Fruit fly (Drosophila melanogaster) whole organism, embryonic: ENCODE results near the gene Sgf11.

Experiments used
- BEAF-32 ChIP-seq: fragments of 200-800 bp; sonication (Bioruptor generic); optimal IDR thresholded peaks from 3 replicates; lab custom pipeline; 2017; ENCODE audit warnings: missing biosample characterization, missing genetic modification characterization, mild to moderate bottlenecking, moderate library complexity, missing genetic modification reagents
- CG10267 ChIP-seq: fragments of 200-800 bp; sonication (Bioruptor generic); optimal IDR thresholded peaks from 2 replicates; lab custom pipeline; 2018; ENCODE audit warnings: missing biosample characterization, mild to moderate bottlenecking, missing genetic modification characterization, moderate library complexity
- CG10431 ChIP-seq: fragments of 200-800 bp; sonication (Bioruptor generic); optimal IDR thresholded peaks from 3 replicates; lab custom pipeline; 2018; ENCODE audit warnings: missing biosample characterization, mild to moderate bottlenecking, missing genetic modification characterization
- CG12155 ChIP-seq: fragments of 200-800 bp; sonication (Bioruptor generic); optimal IDR thresholded peaks from 3 replicates; lab custom pipeline; 2016; ENCODE audit warnings: missing biosample characterization, missing genetic modification characterization
- CG1233 ChIP-seq: fragments of 200-800 bp; sonication (Bioruptor generic); optimal IDR thresholded peaks from 4 replicates; lab custom pipeline; 2018; ENCODE audit warnings: missing biosample characterization, mild to moderate bottlenecking, missing genetic modification characterization
- CG12659 ChIP-seq: fragments of 200-800 bp; sonication (Bioruptor generic); optimal IDR thresholded peaks from 3 replicates; lab custom pipeline; 2017; ENCODE audit warnings: mild to moderate bottlenecking, missing biosample characterization, missing genetic modification reagents, missing genetic modification characterization
- CG12769 ChIP-seq: fragments of 200-800 bp; sonication (Bioruptor generic); optimal IDR thresholded peaks from 2 replicates; lab custom pipeline; 2019; ENCODE audit warnings: missing biosample characterization, mild to moderate bottlenecking, missing genetic modification characterization, moderate library complexity
- CG13424 ChIP-seq: fragments of 200-800 bp; sonication (Bioruptor generic); optimal IDR thresholded peaks from 2 replicates; lab custom pipeline; 2019; ENCODE audit warnings: missing biosample characterization, mild to moderate bottlenecking, missing genetic modification characterization, moderate library complexity
- CG14050 ChIP-seq: fragments of 200-800 bp; sonication (Bioruptor generic); IDR thresholded peaks from 3 replicates; pipeline ENCODE4 v1.3.6; 2022; ENCODE audit warnings: missing biosample characterization, missing genetic modification characterization
- CG15601 ChIP-seq: fragments of 200-800 bp; sonication (Bioruptor generic); optimal IDR thresholded peaks from 3 replicates; lab custom pipeline; 2019; ENCODE audit warnings: missing biosample characterization, mild to moderate bottlenecking, missing genetic modification characterization, moderate library complexity
- CG1602 ChIP-seq: fragments of 200-800 bp; sonication (Bioruptor generic); optimal IDR thresholded peaks from 3 replicates; lab custom pipeline; 2016; ENCODE audit warnings: missing biosample characterization, missing genetic modification characterization
- CG17385 ChIP-seq: fragments of 200-800 bp; sonication (Bioruptor generic); optimal IDR thresholded peaks from 3 replicates; lab custom pipeline; 2018; ENCODE audit warnings: missing biosample characterization, mild to moderate bottlenecking, missing genetic modification characterization
- CG18262 ChIP-seq: fragments of 200-800 bp; optimal IDR thresholded peaks from 3 replicates; lab custom pipeline; 2019; ENCODE audit warnings: missing biosample characterization, mild to moderate bottlenecking, missing genetic modification characterization, moderate library complexity
- CG18599 ChIP-seq: fragments of 200-800 bp; sonication (Bioruptor generic); optimal IDR thresholded peaks from 3 replicates; lab custom pipeline; 2017; ENCODE audit warnings: missing biosample characterization, missing genetic modification characterization, mild to moderate bottlenecking, moderate library complexity, missing genetic modification reagents
- CG31441 ChIP-seq: fragments of 200-800 bp; sonication (Bioruptor generic); IDR thresholded peaks from 2 replicates; pipeline ENCODE4 v1.3.6; 2022; ENCODE audit warnings: missing biosample characterization, missing genetic modification characterization
- CG32772 ChIP-seq: fragments of 200-800 bp; sonication (Bioruptor generic); IDR thresholded peaks from 2 replicates; pipeline ENCODE4 v1.3.6; 2022; ENCODE audit warnings: missing biosample characterization, missing genetic modification characterization
- CG34422 ChIP-seq: fragments of 200-800 bp; sonication (Bioruptor generic); IDR thresholded peaks from 3 replicates; pipeline ENCODE4 v1.3.6; 2022; ENCODE audit warnings: missing biosample characterization, missing genetic modification characterization
- CG3726 ChIP-seq: fragments of 200-800 bp; sonication (Bioruptor generic); IDR thresholded peaks from 3 replicates; pipeline ENCODE4, ENCODE4 v1.3.6; 2022; ENCODE audit warnings: missing biosample characterization, missing genetic modification characterization
- CG3995 ChIP-seq: fragments of 200-800 bp; sonication (Bioruptor generic); optimal IDR thresholded peaks from 3 replicates; lab custom pipeline; 2016; ENCODE audit warnings: missing biosample characterization, missing genetic modification characterization
- CG4360 ChIP-seq: fragments of 200-800 bp; sonication (Bioruptor generic); IDR thresholded peaks from 2 replicates; pipeline ENCODE4 v1.3.6; 2022; ENCODE audit warnings: missing biosample characterization, missing genetic modification characterization
- CG4617 ChIP-seq: fragments of 200-800 bp; sonication (Bioruptor generic); optimal IDR thresholded peaks from 3 replicates; lab custom pipeline; 2016; ENCODE audit warnings: missing biosample characterization, missing genetic modification characterization, borderline replicate concordance
- CG5245 ChIP-seq: fragments of 200-800 bp; sonication (Bioruptor generic); optimal IDR thresholded peaks from 3 replicates; lab custom pipeline; 2016; ENCODE audit warnings: missing biosample characterization, missing genetic modification characterization
- CG6175 ChIP-seq: fragments of 200-800 bp; sonication (Bioruptor generic); IDR thresholded peaks from 3 replicates; pipeline ENCODE4 v1.3.6; 2022; ENCODE audit warnings: missing biosample characterization, missing genetic modification characterization
- CHES-1-like ChIP-seq: fragments of 200-800 bp; sonication (Bioruptor generic); optimal IDR thresholded peaks from 2 replicates; lab custom pipeline; 2016; ENCODE audit warnings: missing biosample characterization, missing genetic modification characterization
- Fer3 ChIP-seq: fragments of 200-800 bp; sonication (Bioruptor generic); optimal IDR thresholded peaks from 2 replicates; lab custom pipeline; 2018; ENCODE audit warnings: missing biosample characterization, mild to moderate bottlenecking, missing genetic modification characterization, moderate library complexity
- HLH54F ChIP-seq: fragments of 200-800 bp; sonication (Bioruptor generic); optimal IDR thresholded peaks from 3 replicates; lab custom pipeline; 2016; ENCODE audit warnings: missing biosample characterization, missing genetic modification characterization
- HmgZ ChIP-seq: fragments of 200-800 bp; sonication (Bioruptor generic); optimal IDR thresholded peaks from 2 replicates; lab custom pipeline; 2018; ENCODE audit warnings: missing biosample characterization, mild to moderate bottlenecking, missing genetic modification characterization
- Sox102F ChIP-seq: fragments of 200-800 bp; sonication (Bioruptor generic); optimal IDR thresholded peaks from 2 replicates; lab custom pipeline; 2018; ENCODE audit warnings: missing biosample characterization, mild to moderate bottlenecking, missing genetic modification characterization, moderate library complexity
- amos ChIP-seq: fragments of 200-800 bp; sonication (Bioruptor generic); IDR thresholded peaks from 2 replicates; pipeline ENCODE4 v1.3.6; 2022; ENCODE audit warnings: missing biosample characterization, missing genetic modification characterization; ENCODE audit not compliant: partially characterized antibody
- br ChIP-seq: fragments of >200 bp; optimal IDR thresholded peaks from 2 replicates; lab custom pipeline; 2017
- caup ChIP-seq: fragments of 200-800 bp; sonication (Bioruptor generic); optimal IDR thresholded peaks from 3 replicates; lab custom pipeline; 2017; ENCODE audit warnings: missing biosample characterization, mild to moderate bottlenecking, missing genetic modification characterization, moderate library complexity; ENCODE audit not compliant: severe bottlenecking
- chif ChIP-seq, 2 experiments: fragments of 200-800 bp; sonication (Bioruptor generic); optimal IDR thresholded peaks; 3 replicates each; lab custom pipeline; 2016; ENCODE audit warnings: missing biosample characterization in 2 of 2, missing genetic modification characterization in 2 of 2
- dpn ChIP-seq, 2 experiments: fragments of 200-800 bp; sonication (Bioruptor generic); optimal IDR thresholded peaks; 3 replicates each; lab custom pipeline; 2016; ENCODE audit warnings: missing biosample characterization in 2 of 2, missing genetic modification characterization in 2 of 2
- fd3F ChIP-seq: fragments of 200-800 bp; sonication (Bioruptor generic); optimal IDR thresholded peaks from 2 replicates; lab custom pipeline; 2018; ENCODE audit warnings: missing biosample characterization, mild to moderate bottlenecking, missing genetic modification characterization, moderate library complexity
- fru ChIP-seq: fragments of >200 bp; optimal IDR thresholded peaks from 2 replicates; lab custom pipeline; 2017
- gem ChIP-seq: fragments of 200-800 bp; sonication (Bioruptor generic); optimal IDR thresholded peaks from 2 replicates; lab custom pipeline; 2019; ENCODE audit warnings: missing biosample characterization, mild to moderate bottlenecking, missing genetic modification characterization, moderate library complexity
- gsb-n ChIP-seq: fragments of 200-800 bp; sonication (Bioruptor generic); optimal IDR thresholded peaks from 3 replicates; lab custom pipeline; 2018; ENCODE audit warnings: missing biosample characterization, mild to moderate bottlenecking, missing genetic modification characterization
- insv ChIP-seq, 2 experiments: fragments of 200-800 bp; sonication (Bioruptor generic); optimal IDR thresholded peaks; 3 replicates each; lab custom pipeline; 2016 to 2018; ENCODE audit warnings: missing biosample characterization in 2 of 2, missing genetic modification characterization in 2 of 2
- nerfin-2 ChIP-seq: fragments of 200-800 bp; sonication (Bioruptor generic); IDR thresholded peaks from 2 replicates; pipeline ENCODE4 v1.3.6; 2022; ENCODE audit warnings: missing biosample characterization, missing genetic modification characterization; ENCODE audit not compliant: partially characterized antibody
- otp ChIP-seq: fragments of 200-800 bp; sonication (Bioruptor generic); IDR thresholded peaks from 3 replicates; pipeline ENCODE4, ENCODE4 v1.3.6; 2022; ENCODE audit warnings: missing biosample characterization, missing genetic modification characterization
- prd ChIP-seq, 3 experiments: fragments of >200 bp in 2 of 3; fragments of 200-800 bp in 1 of 3; sonication (Bioruptor generic) in 1 of 3; optimal IDR thresholded peaks in 2 of 3; IDR thresholded peaks in 1 of 3; 2 replicates in 2 of 3; 3 replicates in 1 of 3; pipeline versions ENCODE4 v1.3.6 to Lab custom; 2017 to 2022; ENCODE audit warnings: missing biosample characterization in 1 of 3, missing genetic modification characterization in 1 of 3
- psq ChIP-seq: fragments of 200-800 bp; sonication (Bioruptor generic); optimal IDR thresholded peaks from 2 replicates; lab custom pipeline; 2017; ENCODE audit warnings: missing biosample characterization, missing genetic modification characterization
- rib ChIP-seq: fragments of 200-800 bp; sonication (Bioruptor generic); IDR thresholded peaks from 2 replicates; pipeline ENCODE4 v1.3.6; 2022; ENCODE audit warnings: missing biosample characterization, missing genetic modification characterization
- sc ChIP-seq, 3 experiments: fragments of >200 bp in 2 of 3; fragments of 200-800 bp in 1 of 3; sonication (Bioruptor generic) in 1 of 3; optimal IDR thresholded peaks; 2 replicates in 2 of 3; 3 replicates in 1 of 3; lab custom pipeline; 2017; ENCODE audit warnings: mild to moderate bottlenecking in 1 of 3, missing biosample characterization in 1 of 3, missing genetic modification characterization in 1 of 3, missing genetic modification reagents in 1 of 3
- scrt ChIP-seq: fragments of 200-800 bp; sonication (Bioruptor generic); optimal IDR thresholded peaks from 2 replicates; lab custom pipeline; 2018; ENCODE audit warnings: missing biosample characterization, mild to moderate bottlenecking, missing genetic modification characterization, moderate library complexity
- sens ChIP-seq: fragments of 200-800 bp; sonication (Bioruptor generic); peaks from one replicate; lab custom pipeline; 2016; ENCODE audit warnings: missing biosample characterization, missing genetic modification characterization
- shn ChIP-seq: fragments of 200-800 bp; sonication (Bioruptor generic); optimal IDR thresholded peaks from 3 replicates; lab custom pipeline; 2016; ENCODE audit warnings: missing biosample characterization, missing genetic modification characterization
- stwl ChIP-seq: fragments of 200-800 bp; sonication (Bioruptor generic); optimal IDR thresholded peaks from 3 replicates; lab custom pipeline; 2018; ENCODE audit warnings: missing biosample characterization, mild to moderate bottlenecking, missing genetic modification characterization, moderate library complexity

Sgf11 gene

DNA sequence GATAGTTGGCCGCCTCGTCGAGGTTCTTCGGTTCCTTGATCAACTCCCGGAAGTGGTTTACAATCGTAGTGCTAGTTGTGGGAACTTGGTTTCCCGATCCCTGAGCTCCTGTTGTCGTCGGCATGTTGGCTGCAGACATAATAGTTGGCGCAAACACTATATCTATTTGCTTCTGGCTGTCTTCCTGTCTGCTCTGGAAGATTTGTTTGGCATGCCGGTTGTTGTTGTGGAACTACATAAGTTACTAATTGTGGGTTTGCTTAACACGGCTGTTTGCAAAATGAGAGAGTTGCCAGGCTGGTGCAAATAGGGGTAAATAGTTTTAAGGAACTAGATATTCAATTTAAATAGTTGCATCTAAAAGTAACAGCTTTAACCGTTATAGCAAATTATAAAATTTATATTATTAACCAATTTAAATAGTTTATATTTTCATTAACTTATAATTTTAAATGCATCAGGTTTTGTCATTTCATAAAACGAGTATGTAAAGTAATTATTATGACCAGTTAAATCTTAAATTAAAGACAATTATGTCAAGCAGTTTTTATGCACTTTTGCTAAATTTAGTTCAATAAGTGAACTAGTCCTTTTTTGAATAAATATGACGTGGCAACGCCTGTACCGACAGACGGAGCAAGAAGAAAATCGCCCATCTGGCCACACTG, at the start of gene Sgf11, which contains the start of gene CG32202:
Gene Sgf11 (minus strand): TSS at position 287 of the 668 bp plus-strand sequence.
Gene CG32202 (plus strand): TSS at position 635 of the 668 bp plus-strand sequence.
- TF ChIP-seq br (lab: Kevin White, UChicago), result no peak
- TF ChIP-seq amos (GFP tag; lab: Robert Waterston, UW), result peak; percentile 34; the same call in 1 of the 2 replicates
- peak; percentile 82 for TF ChIP-seq stwl
- TF ChIP-seq nerfin-2 (GFP tag; lab: Robert Waterston, UW), result no peak
- peak; percentile 70 for TF ChIP-seq Sox102F (GFP tag; lab: Kevin White, UChicago)
- TF ChIP-seq psq, result peak; percentile 40
- TF ChIP-seq CG12769 (tag; lab: Kevin White, UChicago), result peak; percentile 14
- TF ChIP-seq CG5245 (GFP tag; lab: Kevin White, UChicago), result peak; percentile 7
- no peak for TF ChIP-seq prd (optimal IDR thresholded peaks at IDR 0.05; lab: Kevin White, UChicago)
- TF ChIP-seq prd (GFP tag; IDR thresholded peaks at IDR 0.05; lab: Robert Waterston, UW), result peak; percentile 57; the same call in 2 of the 3 replicates
- TF ChIP-seq BEAF-32 (GFP tag; lab: Kevin White, UChicago), result peak; percentile 34
- TF ChIP-seq CG18599 (GFP tag; lab: Kevin White, UChicago), result peak; percentile 56
- peak; percentile 61 for TF ChIP-seq CG4360
- TF ChIP-seq shn, result no peak
- peak; percentile 22 for TF ChIP-seq HLH54F (GFP tag; lab: Kevin White, UChicago)
- no peak for TF ChIP-seq CG6175 (GFP tag; lab: Robert Waterston, UW)
- peak; percentile 70 for TF ChIP-seq CG1602 (GFP tag; lab: Kevin White, UChicago)
- peak; percentile 75 for TF ChIP-seq CG10267 (tag; lab: Kevin White, UChicago)
- no peak for TF ChIP-seq rib (GFP tag; lab: Robert Waterston, UW)
- TF ChIP-seq CHES-1-like, result peak; percentile 8
- peak in 1 of 2 experiments; percentile 7 for TF ChIP-seq insv (GFP tag; optimal IDR thresholded peaks at IDR 0.05; lab: Kevin White, UChicago)
- TF ChIP-seq CG34422, result peak; percentile 47; the same call in 1 of the 3 replicates
- TF ChIP-seq CG10431, result peak; percentile 18
- peak; percentile 48 for TF ChIP-seq gsb-n
- peak; percentile 62 for TF ChIP-seq CG32772 (GFP tag; lab: Robert Waterston, UW)
- peak; percentile 88 for TF ChIP-seq CG12659 (GFP tag; lab: Kevin White, UChicago)
- peak; percentile 53 for TF ChIP-seq CG12155 (GFP tag; lab: Kevin White, UChicago)
- TF ChIP-seq sc (optimal IDR thresholded peaks at IDR 0.05; lab: Kevin White, UChicago), result no peak
- TF ChIP-seq sc (GFP tag; optimal IDR thresholded peaks at IDR 0.05; lab: Kevin White, UChicago), result peak; percentile 56
- TF ChIP-seq gem, result peak; percentile 86
- no peak for TF ChIP-seq fru (lab: Kevin White, UChicago)
- TF ChIP-seq dpn (GFP tag; optimal IDR thresholded peaks at IDR 0.05; lab: Kevin White, UChicago), result peak; percentile 29 to 71
- peak; percentile 76 for TF ChIP-seq CG31441 (GFP tag; lab: Robert Waterston, UW)
- TF ChIP-seq scrt (GFP tag; lab: Kevin White, UChicago), result no peak
- TF ChIP-seq Fer3 (tag; lab: Kevin White, UChicago), result peak; percentile 35
- TF ChIP-seq sens (GFP tag; lab: Kevin White, UChicago), result peak; percentile 76
- TF ChIP-seq CG15601 (tag; lab: Kevin White, UChicago), result peak; percentile 72
- TF ChIP-seq otp (GFP tag; lab: Robert Waterston, UW), result peak; percentile 31; the same call in 1 of the 3 replicates
- TF ChIP-seq CG3995, result peak; percentile 70
- TF ChIP-seq CG3726 (GFP tag; lab: Robert Waterston, UW), result no peak
- peak; percentile 70 for TF ChIP-seq CG18262 (tag; lab: Kevin White, UChicago)
- peak; percentile 53 for TF ChIP-seq fd3F (GFP tag; lab: Kevin White, UChicago)
- TF ChIP-seq CG17385 (GFP tag; lab: Kevin White, UChicago), result peak; percentile 52
- no peak for TF ChIP-seq chif (GFP tag; optimal IDR thresholded peaks at IDR 0.05; lab: Kevin White, UChicago)
- peak; percentile 82 for TF ChIP-seq CG13424 (tag; lab: Kevin White, UChicago)
- TF ChIP-seq caup (GFP tag; lab: Kevin White, UChicago), result peak; percentile 42
- peak; percentile 47; the same call in 1 of the 3 replicates for TF ChIP-seq CG14050 (GFP tag; lab: Robert Waterston, UW)
- peak; percentile 63 for TF ChIP-seq CG1233
- peak; percentile 44 for TF ChIP-seq CG4617 (GFP tag; lab: Kevin White, UChicago)
- peak; percentile 58 for TF ChIP-seq HmgZ (tag; lab: Kevin White, UChicago)
